Worm (Caenorhabditis elegans): Measurements from ENCODE around the gene ZK1248.15.

ZK1248.15 gene

ce11 chrII:5805303-5805702 is 33.0 kb downstream of the ZK1248.15 start, which contains the start of gene K05F1.10:
Gene K05F1.10 (minus strand): TSS chrII:5805473.
- no peak for TF ChIP-seq Y55F3AM.14 (GFP tag; optimal IDR thresholded peaks at IDR 0.05)
- no peak for TF ChIP-seq elt-1 (tag; optimal IDR thresholded peaks at IDR 0.05)
- peak; percentile 17 for TF ChIP-seq crh-2 (tag; optimal IDR thresholded peaks at IDR 0.05)

DNA sequence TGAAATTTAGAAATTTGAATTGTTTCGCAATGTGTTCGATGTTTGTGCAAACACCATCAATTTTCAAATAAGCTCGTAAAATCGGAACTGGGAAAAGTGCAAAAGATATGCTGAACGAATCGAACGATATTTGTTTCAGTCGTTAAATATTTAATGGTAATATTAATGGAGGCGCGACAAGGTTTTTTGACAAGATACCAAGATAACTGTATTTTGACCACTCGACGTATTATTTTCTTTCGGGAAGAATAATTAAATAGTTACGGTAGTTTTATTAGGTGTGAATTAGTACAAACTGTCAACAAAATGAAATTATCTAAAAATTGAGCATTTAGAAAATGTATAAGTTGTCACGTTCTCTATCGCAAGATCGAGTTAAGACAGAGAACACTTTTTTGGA is 34.1 kb downstream of the ZK1248.15 start:
- TF ChIP-seq nhr-10 (tag; optimal IDR thresholded peaks at IDR 0.05) (no peak), unc-62 (GFP tag; optimal IDR thresholded peaks at IDR 0.05) (no peak), F13H6.1 (tag; optimal IDR thresholded peaks at IDR 0.05) (no peak), fos-1 (tag; optimal IDR thresholded peaks at IDR 0.05) (peak; percentile 29)

DNA sequence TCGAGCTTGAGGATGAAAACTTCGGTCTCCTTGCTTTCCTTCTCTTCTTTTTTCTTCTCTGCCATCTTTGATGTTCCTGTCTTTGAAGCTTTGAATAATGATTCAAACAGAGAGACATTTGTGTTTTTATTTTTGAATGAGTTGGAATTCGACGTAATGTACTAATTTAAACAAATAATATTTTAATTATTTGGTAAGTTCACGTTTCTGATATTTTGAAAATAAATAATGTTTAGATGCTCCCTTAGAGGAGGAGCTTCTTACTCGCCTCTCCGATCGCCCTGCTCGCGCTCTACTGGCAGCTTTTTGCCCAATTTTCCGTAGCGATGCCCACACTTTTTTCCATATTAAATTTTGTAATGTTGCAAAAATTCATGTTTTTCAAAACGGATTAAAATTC is 37.3 kb downstream of the ZK1248.15 start, which contains the start of the genes K05F1.9 and K05F1.1:
TSS of gene K05F1.9 (minus strand) at position 101 of the 400 bp plus-strand sequence.
TSS of gene K05F1.1 (plus strand) at position 308 of the 400 bp plus-strand sequence.
- TF ChIP-seq lin-13 (GFP tag; optimal IDR thresholded peaks at IDR 0.05) (no peak), nhr-21 (tag; optimal IDR thresholded peaks at IDR 0.05) (no peak), zag-1 (tag; optimal IDR thresholded peaks at IDR 0.05) (no peak), mdl-1 (tag; optimal IDR thresholded peaks at IDR 0.05) (no peak), alr-1 (tag; optimal IDR thresholded peaks at IDR 0.05) (no peak), nhr-12 (tag; optimal IDR thresholded peaks at IDR 0.05) (no peak), mbf-1 (tag; optimal IDR thresholded peaks at IDR 0.05) (no peak), nhr-77 (tag; optimal IDR thresholded peaks at IDR 0.05) (no peak), snpc-4 (tag; optimal IDR thresholded peaks at IDR 0.05) (no peak), C34F6.9 (tag; optimal IDR thresholded peaks at IDR 0.05) (no peak), gmeb-1 (tag; optimal IDR thresholded peaks at IDR 0.05) (no peak), unc-39 (tag; optimal IDR thresholded peaks at IDR 0.05) (no peak), sma-9 (GFP tag; optimal IDR thresholded peaks at IDR 0.05) (no peak), sma-9 (tag; optimal IDR thresholded peaks at IDR 0.05) (no peak), lin-11 (tag; optimal IDR thresholded peaks at IDR 0.05) (no peak), ama-1 (optimal IDR thresholded peaks at IDR 0.05) (no peak), unc-62 (GFP tag; optimal IDR thresholded peaks at IDR 0.05) (no peak), ztf-1 (GFP tag; conservative IDR thresholded peaks at IDR 0.05) (no peak)

DNA sequence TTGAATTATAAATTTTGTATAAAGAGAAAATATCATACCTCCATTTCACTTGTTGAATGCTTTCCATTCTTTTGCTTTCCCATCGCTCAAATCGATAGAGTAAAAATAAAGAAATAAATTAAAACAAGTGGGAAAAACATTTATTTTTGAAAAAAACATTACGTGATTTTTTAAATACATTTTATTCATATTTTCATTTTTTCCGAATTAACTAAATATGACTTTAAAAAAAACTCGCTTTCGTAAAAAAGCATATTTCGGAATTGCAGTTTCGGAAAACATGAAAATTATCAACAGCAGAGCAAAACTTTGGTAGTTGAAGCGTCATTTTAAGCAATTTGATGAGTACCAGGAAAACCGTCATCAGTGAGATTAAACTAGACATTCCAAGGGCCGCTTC is 38.8 kb downstream of the ZK1248.15 start, which contains the start of gene K05F1.8:
TSS of gene K05F1.8 (minus strand) at position 101 of the 400 bp plus-strand sequence.
- TF ChIP-seq unc-62 (GFP tag; optimal IDR thresholded peaks at IDR 0.05) (no peak), zag-1 (tag; optimal IDR thresholded peaks at IDR 0.05) (no peak), egl-27 (tag; optimal IDR thresholded peaks at IDR 0.05) (no peak), nhr-12 (tag; optimal IDR thresholded peaks at IDR 0.05) (no peak), unc-55 (GFP tag; optimal IDR thresholded peaks at IDR 0.05) (no peak), ama-1 (optimal IDR thresholded peaks at IDR 0.05) (no peak), lin-11 (tag; optimal IDR thresholded peaks at IDR 0.05) (no peak), lin-13 (GFP tag; optimal IDR thresholded peaks at IDR 0.05) (no peak), F13H6.1 (tag; optimal IDR thresholded peaks at IDR 0.05) (no peak), nhr-23 (tag; optimal IDR thresholded peaks at IDR 0.05) (no peak), nhr-11 (tag; optimal IDR thresholded peaks at IDR 0.05) (no peak), ztf-4 (tag; optimal IDR thresholded peaks at IDR 0.05) (no peak), peb-1 (tag; optimal IDR thresholded peaks at IDR 0.05) (no peak), unc-39 (tag; optimal IDR thresholded peaks at IDR 0.05) (no peak), Y55F3AM.14 (GFP tag; optimal IDR thresholded peaks at IDR 0.05) (no peak), sma-9 (GFP tag; optimal IDR thresholded peaks at IDR 0.05) (no peak), sma-9 (tag; optimal IDR thresholded peaks at IDR 0.05) (no peak), ztf-1 (GFP tag; conservative IDR thresholded peaks at IDR 0.05) (no peak)

ce11 chrII:5797348-5797977 is 40.9 kb downstream of the ZK1248.15 start, which contains the start of the genes msp-63 and msp-142:
Gene msp-63 (minus strand): TSS chrII:5797448.
Gene msp-142 (plus strand): TSS chrII:5797927.
- TF ChIP-seq ztf-11 (tag; optimal IDR thresholded peaks at IDR 0.05) (no peak), gmeb-1 (tag; optimal IDR thresholded peaks at IDR 0.05) (no peak), crh-2 (tag; optimal IDR thresholded peaks at IDR 0.05) (no peak), lsy-2 (tag; optimal IDR thresholded peaks at IDR 0.05) (no peak), C34F6.9 (tag; optimal IDR thresholded peaks at IDR 0.05) (no peak), ZK546.5 (tag; optimal IDR thresholded peaks at IDR 0.05) (no peak), nhr-11 (tag; optimal IDR thresholded peaks at IDR 0.05) (no peak), ceh-82 (tag; optimal IDR thresholded peaks at IDR 0.05) (no peak), fos-1 (tag; optimal IDR thresholded peaks at IDR 0.05) (no peak), nhr-10 (tag; optimal IDR thresholded peaks at IDR 0.05) (no peak), sma-3 (GFP tag; optimal IDR thresholded peaks at IDR 0.05) (no peak), lin-13 (GFP tag; optimal IDR thresholded peaks at IDR 0.05) (no peak), unc-39 (tag; optimal IDR thresholded peaks at IDR 0.05) (no peak)
